Worm (Caenorhabditis elegans) whole organism, L2 larva: ENCODE measurements around the gene F25E5.9.

Experiments
- blmp-1 ChIP-seq: sonication (generic microtip); optimal IDR thresholded peaks from 2 replicates; lab custom pipeline; 2017; ENCODE audit warnings: missing genetic modification characterization, mild to moderate bottlenecking, missing compliant biosample characterization, antibody characterized with exemption, moderate library complexity; ENCODE audit not compliant: insufficient read depth
- nhr-23 ChIP-seq: fragments of 150-350 bp; optimal IDR thresholded peaks from 2 replicates; lab custom pipeline; 2014; ENCODE audit warnings: missing biosample characterization, missing genetic modification reagents, missing genetic modification characterization
- sma-9 ChIP-seq, 2 experiments: fragments of 150-350 bp in 1 of 2; sonication (generic microtip) in 1 of 2; optimal IDR thresholded peaks; 2 replicates each; lab custom pipeline; 2014 to 2016; ENCODE audit warnings: missing genetic modification characterization in 2 of 2, mild to moderate bottlenecking in 1 of 2, missing biosample characterization in 1 of 2, missing compliant biosample characterization in 1 of 2, missing genetic modification reagents in 1 of 2, moderate library complexity in 1 of 2
- unc-39 ChIP-seq: fragments of 150-350 bp; optimal IDR thresholded peaks from 2 replicates; lab custom pipeline; 2014; ENCODE audit warnings: missing biosample characterization, missing genetic modification characterization
- unc-62 ChIP-seq: fragments of 150-350 bp; optimal IDR thresholded peaks from 2 replicates; lab custom pipeline; 2014; ENCODE audit warnings: missing biosample characterization, missing genetic modification reagents, missing genetic modification characterization
- ztf-4 ChIP-seq: fragments of 150-350 bp; optimal IDR thresholded peaks from 2 replicates; lab custom pipeline; 2014; ENCODE audit warnings: missing biosample characterization, missing genetic modification characterization

DNA sequence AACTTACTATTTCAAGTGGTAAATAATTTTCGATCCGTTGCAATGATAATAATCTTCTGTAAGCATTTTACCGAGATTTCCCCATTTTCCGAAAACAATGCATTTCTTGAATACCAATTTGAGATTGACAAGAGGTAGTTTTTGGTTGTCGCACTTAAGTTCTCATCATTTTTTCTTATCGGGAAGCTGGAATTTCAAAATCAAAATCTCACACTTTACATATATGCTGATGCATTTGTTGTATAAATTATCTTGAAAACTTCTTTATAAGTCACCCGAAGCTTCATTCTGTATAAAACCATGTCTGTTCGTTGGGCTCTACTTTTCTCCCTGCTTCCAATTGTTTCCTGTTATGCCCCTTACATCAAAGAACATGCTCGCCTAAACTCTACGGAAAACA, 13.7 kb upstream of the F25E5.9 start, which contains the start of gene try-11:
- TF ChIP-seq unc-62 (GFP tag; lab: Kevin White, UChicago) (no peak), sma-9 (GFP tag; optimal IDR thresholded peaks at IDR 0.05; lab: Kevin White, UChicago) (no peak), sma-9 (tag; optimal IDR thresholded peaks at IDR 0.05; lab: Kevin White, UChicago) (no peak), blmp-1 (tag; lab: Kevin White, UChicago) (no peak), nhr-23 (tag; lab: Kevin White, UChicago) (no peak), ztf-4 (tag; lab: Kevin White, UChicago) (no peak), unc-39 (no peak)
